Worm (Caenorhabditis elegans) whole organism, L2 larva: ENCODE results near the gene R04A9.3.

ENCODE experiments used
- F13H6.1 ChIP-seq: sonication (generic microtip); optimal IDR thresholded peaks from 2 replicates; lab custom pipeline; 2016; ENCODE audit warnings: missing genetic modification characterization, missing compliant biosample characterization
- Y55F3AM.14 ChIP-seq: fragments of 200-800 bp; sonication (Bioruptor generic); optimal IDR thresholded peaks from 2 replicates; lab custom pipeline; 2018; ENCODE audit warnings: mild to moderate bottlenecking, missing genetic modification characterization, missing compliant biosample characterization
- ZK546.5 ChIP-seq: sonication (generic microtip); optimal IDR thresholded peaks from 2 replicates; lab custom pipeline; 2017; ENCODE audit warnings: missing biosample characterization, missing genetic modification characterization
- ama-1 ChIP-seq: fragments of 150-350 bp; optimal IDR thresholded peaks from 2 replicates; lab custom pipeline; 2018; ENCODE audit warnings: inconsistent platforms
- blmp-1 ChIP-seq: sonication (generic microtip); optimal IDR thresholded peaks from 2 replicates; lab custom pipeline; 2017; ENCODE audit warnings: missing genetic modification characterization, mild to moderate bottlenecking, missing compliant biosample characterization, antibody characterized with exemption, moderate library complexity; ENCODE audit not compliant: insufficient read depth
- ceh-16 ChIP-seq: fragments of 150-350 bp; optimal IDR thresholded peaks from 2 replicates; lab custom pipeline; 2014; ENCODE audit warnings: missing biosample characterization, missing genetic modification characterization
- ceh-82 ChIP-seq: fragments of 150-350 bp; optimal IDR thresholded peaks from 2 replicates; lab custom pipeline; 2014; ENCODE audit warnings: missing biosample characterization, missing genetic modification characterization
- crh-2 ChIP-seq: sonication (generic microtip); optimal IDR thresholded peaks from 2 replicates; lab custom pipeline; 2017; ENCODE audit warnings: missing biosample characterization, missing genetic modification characterization
- dmd-4 ChIP-seq: sonication (generic microtip); optimal IDR thresholded peaks from 2 replicates; lab custom pipeline; 2017; ENCODE audit warnings: missing biosample characterization, missing genetic modification characterization
- elt-3 ChIP-seq: sonication (generic microtip); optimal IDR thresholded peaks from 2 replicates; lab custom pipeline; 2017; ENCODE audit warnings: missing biosample characterization, missing genetic modification characterization
- fos-1 ChIP-seq: fragments of 150-350 bp; optimal IDR thresholded peaks from 2 replicates; lab custom pipeline; 2014; ENCODE audit warnings: missing biosample characterization, missing genetic modification characterization
- lin-39 ChIP-seq: fragments of 150-350 bp; optimal IDR thresholded peaks from 2 replicates; lab custom pipeline; 2014; ENCODE audit warnings: missing biosample characterization, missing genetic modification reagents, missing genetic modification characterization
- lsy-2 ChIP-seq, 2 experiments: fragments of 150-350 bp in 1 of 2; sonication (generic microtip) in 1 of 2; optimal IDR thresholded peaks; 2 replicates each; lab custom pipeline; 2014 to 2017; ENCODE audit warnings: missing biosample characterization in 2 of 2, missing genetic modification characterization in 2 of 2
- mbf-1 ChIP-seq: sonication (generic microtip); optimal IDR thresholded peaks from 2 replicates; lab custom pipeline; 2017; ENCODE audit warnings: missing biosample characterization, missing genetic modification characterization
- mdl-1 ChIP-seq, 2 experiments: fragments of 150-350 bp in 1 of 2; sonication (generic microtip) in 1 of 2; optimal IDR thresholded peaks; 2 replicates each; lab custom pipeline; 2017; ENCODE audit warnings: missing biosample characterization in 2 of 2, missing genetic modification characterization in 2 of 2
- nhr-10 ChIP-seq: sonication (generic microtip); optimal IDR thresholded peaks from 2 replicates; lab custom pipeline; 2017; ENCODE audit warnings: missing biosample characterization, missing genetic modification characterization
- nhr-11 ChIP-seq: fragments of 150-350 bp; optimal IDR thresholded peaks from 2 replicates; lab custom pipeline; 2014; ENCODE audit warnings: missing biosample characterization, missing genetic modification characterization
- nhr-12 ChIP-seq: fragments of 150-350 bp; optimal IDR thresholded peaks from 2 replicates; lab custom pipeline; 2014; ENCODE audit warnings: missing biosample characterization, missing genetic modification characterization
- nhr-129 ChIP-seq: fragments of 150-350 bp; optimal IDR thresholded peaks from 2 replicates; lab custom pipeline; 2014; ENCODE audit warnings: missing biosample characterization, missing genetic modification characterization
- nhr-21 ChIP-seq: fragments of 150-350 bp; optimal IDR thresholded peaks from 2 replicates; lab custom pipeline; 2014; ENCODE audit warnings: missing biosample characterization, missing genetic modification characterization
- nhr-23 ChIP-seq: fragments of 150-350 bp; optimal IDR thresholded peaks from 2 replicates; lab custom pipeline; 2014; ENCODE audit warnings: missing biosample characterization, missing genetic modification reagents, missing genetic modification characterization
- nhr-237 ChIP-seq: fragments of 150-350 bp; optimal IDR thresholded peaks from 2 replicates; lab custom pipeline; 2014; ENCODE audit warnings: missing biosample characterization, missing genetic modification characterization
- nhr-6 ChIP-seq: fragments of 150-350 bp; optimal IDR thresholded peaks from 2 replicates; lab custom pipeline; 2014; ENCODE audit warnings: missing biosample characterization, missing genetic modification characterization
- peb-1 ChIP-seq: fragments of 150-350 bp; optimal IDR thresholded peaks from 2 replicates; lab custom pipeline; 2014; ENCODE audit warnings: missing biosample characterization, missing genetic modification characterization
- sem-4 ChIP-seq: fragments of 150-350 bp; optimal IDR thresholded peaks from 2 replicates; lab custom pipeline; 2014; ENCODE audit warnings: missing biosample characterization, missing genetic modification reagents, missing genetic modification characterization
- skn-1 ChIP-seq: sonication (generic microtip); optimal IDR thresholded peaks from 2 replicates; lab custom pipeline; 2017; ENCODE audit warnings: missing biosample characterization, missing genetic modification characterization
- sma-3 ChIP-seq: sonication (generic microtip); optimal IDR thresholded peaks from 2 replicates; lab custom pipeline; 2016; ENCODE audit warnings: missing genetic modification reagents, missing genetic modification characterization, missing compliant biosample characterization
- sma-9 ChIP-seq, 2 experiments: fragments of 150-350 bp in 1 of 2; sonication (generic microtip) in 1 of 2; optimal IDR thresholded peaks; 2 replicates each; lab custom pipeline; 2014 to 2016; ENCODE audit warnings: missing genetic modification characterization in 2 of 2, mild to moderate bottlenecking in 1 of 2, missing biosample characterization in 1 of 2, missing compliant biosample characterization in 1 of 2, missing genetic modification reagents in 1 of 2, moderate library complexity in 1 of 2
- snpc-4 ChIP-seq: fragments of 150-350 bp; optimal IDR thresholded peaks from 2 replicates; lab custom pipeline; 2014; ENCODE audit warnings: missing biosample characterization, missing genetic modification characterization
- unc-39 ChIP-seq: fragments of 150-350 bp; optimal IDR thresholded peaks from 2 replicates; lab custom pipeline; 2014; ENCODE audit warnings: missing biosample characterization, missing genetic modification characterization
- unc-55 ChIP-seq: fragments of 150-350 bp; sonication (generic microtip); optimal IDR thresholded peaks from 3 replicates; lab custom pipeline; 2014; ENCODE audit warnings: missing biosample characterization, missing genetic modification reagents, missing genetic modification characterization
- unc-62 ChIP-seq: fragments of 150-350 bp; optimal IDR thresholded peaks from 2 replicates; lab custom pipeline; 2014; ENCODE audit warnings: missing biosample characterization, missing genetic modification reagents, missing genetic modification characterization
- zag-1 ChIP-seq: fragments of 150-350 bp; optimal IDR thresholded peaks from 2 replicates; lab custom pipeline; 2014; ENCODE audit warnings: missing biosample characterization, missing genetic modification characterization
- ztf-11 ChIP-seq: sonication (generic microtip); optimal IDR thresholded peaks from 2 replicates; lab custom pipeline; 2017; ENCODE audit warnings: missing biosample characterization, missing genetic modification characterization
- ztf-4 ChIP-seq: fragments of 150-350 bp; optimal IDR thresholded peaks from 2 replicates; lab custom pipeline; 2014; ENCODE audit warnings: missing biosample characterization, missing genetic modification characterization

R04A9.3 gene

DNA sequence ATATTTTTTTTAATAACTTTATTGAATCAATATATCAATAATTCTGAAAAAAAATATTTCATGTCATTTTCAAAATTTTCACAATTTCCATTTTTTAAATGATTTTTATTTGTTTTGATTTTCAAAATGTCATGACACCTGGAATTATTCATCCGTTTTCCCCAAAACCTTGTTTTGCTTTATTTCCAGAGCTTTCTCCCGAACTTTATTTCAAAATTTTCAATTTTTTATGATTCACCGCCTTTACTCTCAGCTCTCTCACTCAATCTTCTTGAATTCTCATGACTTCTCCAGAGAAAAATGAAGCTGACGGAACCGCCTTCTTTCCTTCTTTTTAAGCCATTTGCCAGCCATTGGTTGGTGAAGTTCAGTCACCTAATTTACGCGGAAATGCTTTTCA lies 24.2 kb upstream of the R04A9.3 start, which contains the start of gene R04A9.1:
TSS of gene R04A9.1 (plus strand) at position 301 of the 400 bp plus-strand sequence.
- TF ChIP-seq ZK546.5 (tag; lab: Kevin White, UChicago) (no peak), snpc-4 (tag; lab: Kevin White, UChicago) (no peak), unc-39 (tag; lab: Kevin White, UChicago) (no peak), fos-1 (tag; lab: Kevin White, UChicago) (no peak), mbf-1 (tag; lab: Kevin White, UChicago) (no peak), sem-4 (no peak), ceh-16 (tag; lab: Kevin White, UChicago) (no peak), F13H6.1 (tag; lab: Kevin White, UChicago) (no peak), unc-62 (no peak), zag-1 (tag; lab: Kevin White, UChicago) (no peak), skn-1 (tag; lab: Kevin White, UChicago) (no peak), ztf-11 (tag; lab: Kevin White, UChicago) (no peak), ama-1 (no peak), nhr-21 (tag; lab: Kevin White, UChicago) (no peak), ceh-82 (no peak), ztf-4 (tag; lab: Kevin White, UChicago) (no peak), nhr-237 (tag; lab: Kevin White, UChicago) (no peak), nhr-129 (tag; lab: Kevin White, UChicago) (no peak), crh-2 (tag; lab: Kevin White, UChicago) (no peak), nhr-6 (no peak)

DNA sequence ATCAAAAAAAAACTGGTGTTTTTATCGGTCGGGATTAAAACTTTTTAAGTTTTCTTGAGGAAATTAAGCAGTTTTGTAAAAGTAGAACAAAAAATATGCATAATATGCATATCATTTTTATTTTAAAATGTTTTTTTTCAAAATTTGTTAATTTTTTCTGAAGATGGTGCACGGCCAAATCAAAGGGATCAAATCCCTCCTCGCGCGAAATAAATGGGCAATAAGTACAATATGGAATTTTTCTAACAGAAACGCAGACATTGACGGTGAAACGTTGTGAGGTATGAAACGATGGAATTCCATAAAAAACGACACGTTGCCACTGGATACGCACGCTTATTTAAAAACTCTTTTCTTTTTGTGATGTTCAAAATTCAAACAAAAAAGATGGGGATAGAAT lies 22.5 kb upstream of the R04A9.3 start:
- TF ChIP-seq Y55F3AM.14 (GFP tag; lab: Kevin White, UChicago), result no peak
- no peak for TF ChIP-seq skn-1 (tag; lab: Kevin White, UChicago)
- TF ChIP-seq blmp-1, result no peak
- TF ChIP-seq nhr-10 (tag; lab: Kevin White, UChicago), result no peak
- TF ChIP-seq sma-9 (GFP tag; optimal IDR thresholded peaks at IDR 0.05; lab: Kevin White, UChicago), result no peak
- no peak for TF ChIP-seq sma-9 (tag; optimal IDR thresholded peaks at IDR 0.05; lab: Kevin White, UChicago)
- no peak for TF ChIP-seq sem-4
- TF ChIP-seq F13H6.1 (tag; lab: Kevin White, UChicago), result no peak
- no peak for TF ChIP-seq lsy-2 (tag; optimal IDR thresholded peaks at IDR 0.05; lab: Kevin White, UChicago)
- no peak for TF ChIP-seq elt-3 (tag; lab: Kevin White, UChicago)
- no peak for TF ChIP-seq nhr-129 (tag; lab: Kevin White, UChicago)
- TF ChIP-seq crh-2 (tag; lab: Kevin White, UChicago), result no peak
- no peak for TF ChIP-seq nhr-11 (tag; lab: Kevin White, UChicago)
- TF ChIP-seq snpc-4 (tag; lab: Kevin White, UChicago), result no peak
- no peak for TF ChIP-seq nhr-12 (tag; lab: Kevin White, UChicago)
- TF ChIP-seq, all 48 proteins: peak for 0

DNA sequence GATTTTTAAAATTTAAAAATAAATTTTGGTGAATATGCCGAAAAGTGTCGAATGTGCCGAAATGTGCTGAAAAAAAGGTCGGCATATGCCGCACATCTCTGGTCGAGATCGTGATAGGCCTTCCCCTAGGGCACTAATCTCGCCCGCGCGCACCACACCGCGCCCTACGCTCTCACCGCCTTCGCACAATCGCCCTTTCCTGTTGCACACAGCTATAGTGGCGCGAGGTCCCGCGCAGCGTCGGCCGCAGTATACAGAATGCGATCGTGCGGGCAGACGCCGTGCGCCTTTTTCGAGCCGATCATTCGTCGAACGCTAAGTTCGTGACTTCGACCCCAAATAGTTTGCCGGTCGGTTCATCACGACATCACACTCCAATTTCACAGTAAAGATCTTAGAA lies 19.1 kb upstream of the R04A9.3 start:
- TF ChIP-seq lsy-2 (tag; optimal IDR thresholded peaks at IDR 0.05; lab: Kevin White, UChicago) (no peak), mdl-1 (tag; optimal IDR thresholded peaks at IDR 0.05; lab: Kevin White, UChicago) (no peak), lin-39 (tag; lab: Kevin White, UChicago) (no peak), unc-55 (GFP tag; lab: Kevin White, UChicago) (no peak), fos-1 (tag; lab: Kevin White, UChicago) (no peak), nhr-237 (tag; lab: Kevin White, UChicago) (no peak), elt-3 (tag; lab: Kevin White, UChicago) (no peak), ZK546.5 (tag; lab: Kevin White, UChicago) (no peak), unc-62 (no peak), nhr-23 (no peak), peb-1 (tag; lab: Kevin White, UChicago) (no peak), crh-2 (tag; lab: Kevin White, UChicago) (no peak), ama-1 (no peak), dmd-4 (no peak)
- TF ChIP-seq, all 48 proteins: peak for 0

DNA sequence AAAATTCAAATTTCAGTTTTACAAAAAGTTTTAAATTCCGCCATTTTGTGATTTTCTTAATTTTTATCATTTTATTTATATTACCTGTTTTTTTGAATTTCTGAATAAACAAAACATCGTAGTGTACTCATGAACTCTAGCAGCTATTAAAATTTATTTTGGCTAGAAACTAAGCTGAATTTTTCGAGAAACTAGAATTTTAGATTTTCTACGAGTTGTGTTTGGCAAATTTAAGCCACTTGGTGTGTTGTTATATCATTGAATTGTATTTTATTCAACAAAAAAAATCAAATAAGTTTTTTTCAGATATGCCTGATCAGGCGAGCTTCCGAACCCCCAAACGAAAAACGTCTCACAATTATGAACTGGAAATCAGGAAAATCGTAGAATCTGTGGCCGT lies 16.9 kb upstream of the R04A9.3 start, which contains the start of gene R04A9.6:
TSS of gene R04A9.6 (plus strand) at position 301 of the 400 bp plus-strand sequence.
- TF ChIP-seq ama-1, result no peak
- TF ChIP-seq dmd-4, result no peak
- no peak for TF ChIP-seq sma-3
- no peak for TF ChIP-seq ztf-4 (tag; lab: Kevin White, UChicago)
- no peak for TF ChIP-seq unc-62
